Comparison of ENCODE assay signal across 7 fruit fly cellular contexts in the genomic region with DNA sequence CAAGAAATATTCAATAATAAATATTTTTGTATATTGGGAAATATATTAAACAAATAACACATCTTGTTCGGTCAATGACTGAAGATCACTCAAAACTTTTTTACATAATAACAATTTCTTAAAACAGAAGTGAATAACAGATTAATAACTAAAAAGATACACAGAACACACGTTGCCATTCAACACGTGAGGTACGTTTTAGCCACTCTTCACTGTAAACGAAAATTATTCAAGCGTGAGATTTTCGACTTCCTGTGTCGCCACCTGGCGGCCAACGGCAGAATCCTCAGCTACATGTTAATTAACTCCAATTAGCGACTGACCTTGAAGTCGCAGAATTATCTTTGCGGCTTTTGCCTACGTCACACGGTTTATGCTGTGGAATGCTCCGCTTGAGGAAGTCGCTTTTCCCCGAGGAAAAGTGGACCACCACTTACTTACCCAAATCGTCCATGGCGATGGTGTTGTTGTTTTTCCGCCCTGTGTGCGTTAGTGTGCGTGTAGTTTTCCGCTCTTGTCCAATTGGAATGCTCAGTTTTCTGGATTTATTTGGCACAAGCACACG.
TF ChIP-seq lines count a peak whose summit lies in the region.

No protein-coding gene starts in this region.

- peak; percentile 90 to 98 for TF ChIP-seq CTCF in S2 (optimal IDR thresholded peaks at IDR 0.05; lab: Kevin White, UChicago)
- peak; percentile 93 for TF ChIP-seq CTCF in whole organism, embryonic (GFP tag; optimal IDR thresholded peaks at IDR 0.05; lab: Kevin White, UChicago)

TF ChIP-seq in whole organism, 6 proteins besides CTCF, POLR2A, EP300 and RAD21:
- TF ChIP-seq pan (optimal IDR thresholded peaks at IDR 0.05; lab: Kevin White, UChicago) (peak; percentile 53), Dll (optimal IDR thresholded peaks at IDR 0.05; lab: Kevin White, UChicago) (no peak), EcR (GFP tag; optimal IDR thresholded peaks at IDR 0.05; lab: Kevin White, UChicago) (no peak), CG8478 (optimal IDR thresholded peaks at IDR 0.05; lab: Kevin White, UChicago) (no peak), psq (optimal IDR thresholded peaks at IDR 0.05; lab: Kevin White, UChicago) (no peak), usp (GFP tag; optimal IDR thresholded peaks at IDR 0.05; lab: Kevin White, UChicago) (no peak)

TF ChIP-seq in whole organism, adult, 20 proteins besides CTCF, POLR2A, EP300 and RAD21 (continues in another document):
- peak; percentile 61 for TF ChIP-seq CG33017 (tag; optimal IDR thresholded peaks at IDR 0.05; lab: Kevin White, UChicago)
- TF ChIP-seq CG5204 (GFP tag; optimal IDR thresholded peaks at IDR 0.05; lab: Kevin White, UChicago): peak; percentile 10
- TF ChIP-seq Clk (GFP tag; optimal IDR thresholded peaks at IDR 0.05; lab: Kevin White, UChicago): no peak
- peak; percentile 61 for TF ChIP-seq kay (GFP tag; lab: Kevin White, UChicago; ENCODE audit: borderline replicate concordance)
- TF ChIP-seq CG1620 (GFP tag; optimal IDR thresholded peaks at IDR 0.05; lab: Kevin White, UChicago): no peak
- TF ChIP-seq cic (GFP tag; optimal IDR thresholded peaks at IDR 0.05; lab: Kevin White, UChicago): no peak
- TF ChIP-seq CG11617 (GFP tag; optimal IDR thresholded peaks at IDR 0.05; lab: Kevin White, UChicago): no peak
- TF ChIP-seq tj (GFP tag; optimal IDR thresholded peaks at IDR 0.05; lab: Kevin White, UChicago): no peak
- TF ChIP-seq Crg-1 (GFP tag; optimal IDR thresholded peaks at IDR 0.05; lab: Kevin White, UChicago): peak; percentile 7
- no peak for TF ChIP-seq CG12768 (GFP tag; optimal IDR thresholded peaks at IDR 0.05; lab: Kevin White, UChicago)
- no peak for TF ChIP-seq Mnt (GFP tag; optimal IDR thresholded peaks at IDR 0.05; lab: Kevin White, UChicago)
- TF ChIP-seq pad (GFP tag; optimal IDR thresholded peaks at IDR 0.05; lab: Kevin White, UChicago): peak; percentile 7
- no peak for TF ChIP-seq ovo (GFP tag; optimal IDR thresholded peaks at IDR 0.05; lab: Kevin White, UChicago)
- peak; percentile 69 for TF ChIP-seq CG14711 (tag; optimal IDR thresholded peaks at IDR 0.05; lab: Kevin White, UChicago)
- TF ChIP-seq CG7101 (tag; optimal IDR thresholded peaks at IDR 0.05; lab: Kevin White, UChicago): peak; percentile 73
- TF ChIP-seq cnc (optimal IDR thresholded peaks at IDR 0.05; lab: Kevin White, UChicago): no peak

TF ChIP-seq in whole organism, embryonic, 481 proteins besides CTCF, POLR2A, EP300 and RAD21 (continues in another document):
- TF ChIP-seq Dek (tag; optimal IDR thresholded peaks at IDR 0.05; lab: Kevin White, UChicago) (peak; percentile 62), zen (tag; optimal IDR thresholded peaks at IDR 0.05; lab: Kevin White, UChicago) (peak; percentile 80), CG11085 (GFP tag; IDR thresholded peaks at IDR 0.05; lab: Robert Waterston, UW) (peak; percentile 51), NC2α (GFP tag; optimal IDR thresholded peaks at IDR 0.05; lab: Kevin White, UChicago) (no peak), CG7357 (GFP tag; IDR thresholded peaks at IDR 0.05; lab: Robert Waterston, UW) (no peak), unpg (GFP tag; optimal IDR thresholded peaks at IDR 0.05; lab: Kevin White, UChicago) (peak; percentile 78), repo (GFP tag; optimal IDR thresholded peaks at IDR 0.05; lab: Kevin White, UChicago) (peak; percentile 47), Bteb2 (GFP tag; optimal IDR thresholded peaks at IDR 0.05; lab: Kevin White, UChicago) (peak; percentile 16), mld (GFP tag; IDR thresholded peaks at IDR 0.05; lab: Robert Waterston, UW; ENCODE audit: partially characterized antibody) (no peak), lola (GFP tag; optimal IDR thresholded peaks at IDR 0.05; lab: Kevin White, UChicago) (peak in 1 of 3 experiments; percentile 62), tin (GFP tag; optimal IDR thresholded peaks at IDR 0.05; lab: Kevin White, UChicago) (peak; percentile 54), CG34422 (GFP tag; IDR thresholded peaks at IDR 0.05; lab: Robert Waterston, UW) (peak; percentile 55; the same call in 2 of the 3 replicates), ewg (GFP tag; optimal IDR thresholded peaks at IDR 0.05; lab: Kevin White, UChicago) (peak; percentile 10), gro (GFP tag; optimal IDR thresholded peaks at IDR 0.05; lab: Kevin White, UChicago) (peak; percentile 27), slp2 (GFP tag; optimal IDR thresholded peaks at IDR 0.05; lab: Kevin White, UChicago) (peak; percentile 47)

TF ChIP-seq in whole organism, prepupa, 60 proteins besides CTCF, POLR2A, EP300 and RAD21 (continues in another document):
- peak; percentile 57 for TF ChIP-seq CG15336 (GFP tag; IDR thresholded peaks at IDR 0.05; lab: Robert Waterston, UW)
- peak; percentile 22 for TF ChIP-seq CG8319 (GFP tag; optimal IDR thresholded peaks at IDR 0.05; lab: Kevin White, UChicago)
- peak; percentile 26 for TF ChIP-seq CG6792 (GFP tag; optimal IDR thresholded peaks at IDR 0.05; lab: Kevin White, UChicago)
- TF ChIP-seq salr (GFP tag; optimal IDR thresholded peaks at IDR 0.05; lab: Kevin White, UChicago): peak in 1 of 2 experiments; percentile 11
- TF ChIP-seq CG8119 (GFP tag; IDR thresholded peaks at IDR 0.05; lab: Robert Waterston, UW): peak; percentile 57; the same call in 2 of the 3 replicates
- TF ChIP-seq achi (GFP tag; optimal IDR thresholded peaks at IDR 0.05; lab: Kevin White, UChicago): peak; percentile 51
- TF ChIP-seq Sox14 (GFP tag; optimal IDR thresholded peaks at IDR 0.05; lab: Kevin White, UChicago): peak; percentile 31
- peak; percentile 47 for TF ChIP-seq Ets21C (GFP tag; optimal IDR thresholded peaks at IDR 0.05; lab: Kevin White, UChicago)
- TF ChIP-seq fkh (GFP tag; optimal IDR thresholded peaks at IDR 0.05; lab: Kevin White, UChicago): no peak
- TF ChIP-seq Ets96B (tag; optimal IDR thresholded peaks at IDR 0.05; lab: Kevin White, UChicago): peak; percentile 53
- peak; percentile 0 for TF ChIP-seq fd59A (GFP tag; optimal IDR thresholded peaks at IDR 0.05; lab: Kevin White, UChicago)
- peak; percentile 68 for TF ChIP-seq Smox (GFP tag; optimal IDR thresholded peaks at IDR 0.05; lab: Kevin White, UChicago)
- TF ChIP-seq Eip93F (GFP tag; optimal IDR thresholded peaks at IDR 0.05; lab: Kevin White, UChicago): no peak
- peak; percentile 53 for TF ChIP-seq cyc (GFP tag; optimal IDR thresholded peaks at IDR 0.05; lab: Kevin White, UChicago)
- TF ChIP-seq Met (GFP tag; optimal IDR thresholded peaks at IDR 0.05; lab: Kevin White, UChicago): peak; percentile 67
- peak; percentile 73 for TF ChIP-seq esn (GFP tag; optimal IDR thresholded peaks at IDR 0.05; lab: Kevin White, UChicago)

TF ChIP-seq in whole organism, pupa, 21 proteins besides CTCF, POLR2A, EP300 and RAD21 (continues in another document):
- TF ChIP-seq CG10348 (GFP tag; IDR thresholded peaks at IDR 0.05; lab: Robert Waterston, UW) (no peak), rn (GFP tag; IDR thresholded peaks at IDR 0.05; lab: Robert Waterston, UW) (no peak), gl (tag; optimal IDR thresholded peaks at IDR 0.05; lab: Kevin White, UChicago) (no peak), CG14655 (GFP tag; optimal IDR thresholded peaks at IDR 0.05; lab: Kevin White, UChicago) (peak; percentile 45), CG17806 (tag; optimal IDR thresholded peaks at IDR 0.05; lab: Kevin White, UChicago) (peak; percentile 54), Pif1B (GFP tag; optimal IDR thresholded peaks at IDR 0.05; lab: Kevin White, UChicago) (peak; percentile 5), CG4496 (GFP tag; IDR thresholded peaks at IDR 0.05; lab: Robert Waterston, UW) (peak; percentile 68; the same call in 2 of the 3 replicates), D1 (tag; optimal IDR thresholded peaks at IDR 0.05; lab: Kevin White, UChicago) (peak; percentile 15), CG15710 (tag; optimal IDR thresholded peaks at IDR 0.05; lab: Kevin White, UChicago) (peak; percentile 32), CG8301 (tag; optimal IDR thresholded peaks at IDR 0.05; lab: Kevin White, UChicago) (peak; percentile 23), CG34367 (tag; optimal IDR thresholded peaks at IDR 0.05; lab: Kevin White, UChicago) (peak; percentile 39), CG32121 (GFP tag; IDR thresholded peaks at IDR 0.05; lab: Robert Waterston, UW) (no peak), Snoo (tag; optimal IDR thresholded peaks at IDR 0.05; lab: Kevin White, UChicago) (peak; percentile 55), Ets98B (GFP tag; IDR thresholded peaks at IDR 0.05; lab: Robert Waterston, UW) (peak; percentile 39; the same call in 1 of the 2 replicates), CG13204 (GFP tag; optimal IDR thresholded peaks at IDR 0.05; lab: Kevin White, UChicago) (no peak), Pif1A (GFP tag; optimal IDR thresholded peaks at IDR 0.05; lab: Kevin White, UChicago) (peak; percentile 37), CG9948 (tag; optimal IDR thresholded peaks at IDR 0.05; lab: Kevin White, UChicago) (peak; percentile 36), CG12605 (GFP tag; IDR thresholded peaks at IDR 0.05; lab: Robert Waterston, UW) (no peak)

TF ChIP-seq in whole organism, wandering third instar larva, 38 proteins besides CTCF, POLR2A, EP300 and RAD21 (continues in another document):
- TF ChIP-seq Jra (GFP tag; optimal IDR thresholded peaks at IDR 0.05; lab: Kevin White, UChicago): no peak
- TF ChIP-seq CrebA (GFP tag; optimal IDR thresholded peaks at IDR 0.05; lab: Kevin White, UChicago; ENCODE audit: borderline replicate concordance): no peak
- no peak for TF ChIP-seq Dif (GFP tag; optimal IDR thresholded peaks at IDR 0.05; lab: Kevin White, UChicago; ENCODE audit: partially characterized antibody)
- TF ChIP-seq tai (GFP tag; optimal IDR thresholded peaks at IDR 0.05; lab: Kevin White, UChicago): no peak
- no peak for TF ChIP-seq pan (optimal IDR thresholded peaks at IDR 0.05; lab: Kevin White, UChicago)
- no peak for TF ChIP-seq Myc (optimal IDR thresholded peaks at IDR 0.05; lab: Kevin White, UChicago)
- TF ChIP-seq psq (GFP tag; optimal IDR thresholded peaks at IDR 0.05; lab: Kevin White, UChicago): peak; percentile 53
- TF ChIP-seq dsf (GFP tag; optimal IDR thresholded peaks at IDR 0.05; lab: Kevin White, UChicago; ENCODE audit: borderline replicate concordance): no peak
- no peak for TF ChIP-seq dl (GFP tag; optimal IDR thresholded peaks at IDR 0.05; lab: Kevin White, UChicago; ENCODE audit: insufficient read depth in 1 of 2, partially characterized antibody in 2 of 2)
- no peak for TF ChIP-seq CG9705 (GFP tag; optimal IDR thresholded peaks at IDR 0.05; lab: Kevin White, UChicago)
- TF ChIP-seq Vsx2 (GFP tag; optimal IDR thresholded peaks at IDR 0.05; lab: Kevin White, UChicago; ENCODE audit: partially characterized antibody): peak; percentile 81
- TF ChIP-seq CG32264 (GFP tag; optimal IDR thresholded peaks at IDR 0.05; lab: Kevin White, UChicago): peak; percentile 6
- TF ChIP-seq rgr (GFP tag; optimal IDR thresholded peaks at IDR 0.05; lab: Kevin White, UChicago): peak; percentile 68
- TF ChIP-seq HLH106 (tag; optimal IDR thresholded peaks at IDR 0.05; lab: Kevin White, UChicago): peak; percentile 69
- no peak for TF ChIP-seq Hr78 (GFP tag; optimal IDR thresholded peaks at IDR 0.05; lab: Kevin White, UChicago)
- TF ChIP-seq brk (GFP tag; optimal IDR thresholded peaks at IDR 0.05; lab: Kevin White, UChicago): peak; percentile 70
- no peak for TF ChIP-seq N (GFP tag; optimal IDR thresholded peaks at IDR 0.05; lab: Kevin White, UChicago)
- TF ChIP-seq sv (GFP tag; optimal IDR thresholded peaks at IDR 0.05; lab: Kevin White, UChicago): peak; percentile 94
- peak; percentile 58 for TF ChIP-seq OdsH (GFP tag; optimal IDR thresholded peaks at IDR 0.05; lab: Kevin White, UChicago)
